Fruit fly (Drosophila melanogaster) whole organism, embryonic: Measurements from ENCODE around the gene Ssu72.

Source experiments
- Aef1 ChIP-seq: fragments of 200-800 bp; sonication (Bioruptor generic); IDR thresholded peaks from 3 replicates; pipeline ENCODE4 v1.3.6; 2022; ENCODE audit warnings: missing biosample characterization, missing genetic modification characterization
- Antp ChIP-seq: fragments of 200-800 bp; sonication (Bioruptor generic); optimal IDR thresholded peaks from 3 replicates; lab custom pipeline; 2016; ENCODE audit warnings: missing biosample characterization, missing genetic modification characterization
- Asciz ChIP-seq: fragments of 200-800 bp; sonication (Bioruptor generic); optimal IDR thresholded peaks from 2 replicates; lab custom pipeline; 2017; ENCODE audit warnings: missing biosample characterization, mild to moderate bottlenecking, missing genetic modification characterization, missing genetic modification reagents
- CG10209 ChIP-seq: fragments of 200-800 bp; sonication (Bioruptor generic); optimal IDR thresholded peaks from 3 replicates; lab custom pipeline; 2017; ENCODE audit warnings: missing biosample characterization, mild to moderate bottlenecking, missing genetic modification characterization, missing genetic modification reagents
- CG1024 ChIP-seq: fragments of 200-800 bp; sonication (Bioruptor generic); IDR thresholded peaks from 2 replicates; pipeline ENCODE4 v1.3.6; 2022; ENCODE audit warnings: missing biosample characterization, missing genetic modification characterization
- CG10366 ChIP-seq: fragments of 200-800 bp; sonication (Bioruptor generic); IDR thresholded peaks from 2 replicates; pipeline ENCODE4 v1.3.6; 2022; ENCODE audit warnings: missing biosample characterization, missing genetic modification characterization
- CG12391 ChIP-seq: fragments of 200-800 bp; sonication (Bioruptor generic); optimal IDR thresholded peaks from 3 replicates; lab custom pipeline; 2018; ENCODE audit warnings: missing biosample characterization, mild to moderate bottlenecking, missing genetic modification characterization, moderate library complexity
- CG13287 ChIP-seq: fragments of 200-800 bp; sonication (Bioruptor generic); IDR thresholded peaks from 2 replicates; pipeline ENCODE4 v1.3.6; 2022; ENCODE audit warnings: missing biosample characterization, missing genetic modification characterization; ENCODE audit not compliant: partially characterized antibody
- CG1529 ChIP-seq: fragments of 200-800 bp; sonication (Bioruptor generic); optimal IDR thresholded peaks from 3 replicates; lab custom pipeline; 2018; ENCODE audit warnings: missing biosample characterization, missing genetic modification characterization
- CG18476 ChIP-seq: fragments of 200-800 bp; sonication (Bioruptor generic); optimal IDR thresholded peaks from 2 replicates; lab custom pipeline; 2016; ENCODE audit warnings: missing biosample characterization, mild to moderate bottlenecking, missing genetic modification characterization
- CG2678 ChIP-seq: fragments of 200-800 bp; sonication (Bioruptor generic); optimal IDR thresholded peaks from 3 replicates; lab custom pipeline; 2019; ENCODE audit warnings: missing biosample characterization, mild to moderate bottlenecking, missing genetic modification characterization, moderate library complexity
- CG30020 ChIP-seq: fragments of 200-800 bp; optimal IDR thresholded peaks from 2 replicates; lab custom pipeline; 2019; ENCODE audit warnings: missing biosample characterization, mild to moderate bottlenecking, missing genetic modification characterization, moderate library complexity
- CG3065 ChIP-seq: fragments of 200-800 bp; sonication (Bioruptor generic); optimal IDR thresholded peaks from 2 replicates; lab custom pipeline; 2016; ENCODE audit warnings: missing biosample characterization, missing genetic modification characterization
- CG31441 ChIP-seq: fragments of 200-800 bp; sonication (Bioruptor generic); IDR thresholded peaks from 2 replicates; pipeline ENCODE4 v1.3.6; 2022; ENCODE audit warnings: missing biosample characterization, missing genetic modification characterization
- CG33557 ChIP-seq: fragments of 200-800 bp; sonication (Bioruptor generic); optimal IDR thresholded peaks from 2 replicates; lab custom pipeline; 2019; ENCODE audit warnings: missing biosample characterization, mild to moderate bottlenecking, missing genetic modification characterization, moderate library complexity
- CG3838 ChIP-seq: fragments of 200-800 bp; sonication (Bioruptor generic); optimal IDR thresholded peaks from 3 replicates; lab custom pipeline; 2016; ENCODE audit warnings: missing biosample characterization, missing genetic modification characterization
- CG42726 ChIP-seq: fragments of 200-800 bp; sonication (Bioruptor generic); IDR thresholded peaks from 2 replicates; pipeline ENCODE4 v1.3.6; 2022; ENCODE audit warnings: missing biosample characterization, missing genetic modification characterization; ENCODE audit not compliant: partially characterized antibody
- CG6254 ChIP-seq: fragments of 200-800 bp; sonication (Bioruptor generic); optimal IDR thresholded peaks from 3 replicates; lab custom pipeline; 2017; ENCODE audit warnings: mild to moderate bottlenecking, missing biosample characterization, missing genetic modification reagents, missing genetic modification characterization
- CG6689 ChIP-seq: fragments of 200-800 bp; sonication (Bioruptor generic); IDR thresholded peaks from 2 replicates; pipeline ENCODE4 v1.3.6; 2022; ENCODE audit warnings: missing biosample characterization, missing genetic modification characterization
- CG7928 ChIP-seq: fragments of 200-800 bp; sonication (Bioruptor generic); optimal IDR thresholded peaks from 2 replicates; lab custom pipeline; 2017; ENCODE audit warnings: missing biosample characterization, mild to moderate bottlenecking, missing genetic modification characterization
- CG7963 ChIP-seq: fragments of 200-800 bp; sonication (Bioruptor generic); IDR thresholded peaks from 3 replicates; pipeline ENCODE4 v1.3.6; 2022; ENCODE audit warnings: missing biosample characterization, missing genetic modification characterization; ENCODE audit not compliant: partially characterized antibody
- CG8388 ChIP-seq: fragments of 200-800 bp; sonication (Bioruptor generic); optimal IDR thresholded peaks from 2 replicates; lab custom pipeline; 2019; ENCODE audit warnings: missing biosample characterization, mild to moderate bottlenecking, missing genetic modification characterization, moderate library complexity
- CG9727 ChIP-seq: fragments of 200-800 bp; sonication (Bioruptor generic); optimal IDR thresholded peaks from 3 replicates; lab custom pipeline; 2017; ENCODE audit warnings: missing biosample characterization, mild to moderate bottlenecking, missing genetic modification characterization
- Deaf1 ChIP-seq: fragments of 200-800 bp; optimal IDR thresholded peaks from 3 replicates; lab custom pipeline; 2019; ENCODE audit warnings: missing biosample characterization, mild to moderate bottlenecking, missing genetic modification characterization, moderate library complexity
- Dip3 ChIP-seq: fragments of 200-800 bp; sonication (Bioruptor generic); optimal IDR thresholded peaks from 3 replicates; lab custom pipeline; 2016; ENCODE audit warnings: missing biosample characterization, missing genetic modification characterization
- E2f2 ChIP-seq: fragments of 200-800 bp; sonication (Bioruptor generic); IDR thresholded peaks from 2 replicates; pipeline ENCODE4 v1.3.6; 2022; ENCODE audit warnings: missing biosample characterization, missing genetic modification characterization
- Ets97D ChIP-seq: fragments of 200-800 bp; sonication (Bioruptor generic); optimal IDR thresholded peaks from 3 replicates; lab custom pipeline; 2016; ENCODE audit warnings: missing biosample characterization, missing genetic modification characterization
- Gsc ChIP-seq: fragments of 200-800 bp; sonication (Bioruptor generic); IDR thresholded peaks from 2 replicates; pipeline ENCODE4 v1.3.6; 2022; ENCODE audit warnings: missing biosample characterization, missing genetic modification characterization
- Hsf ChIP-seq: fragments of 200-800 bp; sonication (Bioruptor generic); optimal IDR thresholded peaks from 3 replicates; lab custom pipeline; 2016; ENCODE audit warnings: missing biosample characterization, missing genetic modification characterization
- Mes4 ChIP-seq: fragments of 200-800 bp; sonication (Bioruptor generic); optimal IDR thresholded peaks from 2 replicates; lab custom pipeline; 2016; ENCODE audit warnings: missing biosample characterization, missing genetic modification characterization
- Oaz ChIP-seq: fragments of 200-800 bp; sonication (Bioruptor generic); IDR thresholded peaks from 2 replicates; pipeline ENCODE4 v1.3.6; 2022; ENCODE audit warnings: missing biosample characterization, missing genetic modification characterization
- Oli ChIP-seq: fragments of 200-800 bp; sonication (Bioruptor generic); optimal IDR thresholded peaks from 2 replicates; lab custom pipeline; 2018; ENCODE audit warnings: missing biosample characterization, mild to moderate bottlenecking, missing genetic modification characterization, moderate library complexity
- ab ChIP-seq: fragments of 200-800 bp; sonication (Bioruptor generic); optimal IDR thresholded peaks from 2 replicates; lab custom pipeline; 2016; ENCODE audit warnings: missing biosample characterization, missing genetic modification characterization
- ap ChIP-seq: fragments of 200-800 bp; sonication (Bioruptor generic); IDR thresholded peaks from 2 replicates; pipeline ENCODE4 v1.3.6; 2022; ENCODE audit warnings: missing biosample characterization, missing genetic modification characterization
- ci ChIP-seq: fragments of 200-800 bp; sonication (Bioruptor generic); IDR thresholded peaks from 3 replicates; pipeline ENCODE4 v1.3.6; 2022; ENCODE audit warnings: missing biosample characterization, missing genetic modification characterization
- emc ChIP-seq: fragments of 200-800 bp; sonication (Bioruptor generic); optimal IDR thresholded peaks from 2 replicates; lab custom pipeline; 2016; ENCODE audit warnings: missing biosample characterization, missing genetic modification characterization
- ems ChIP-seq: fragments of 200-800 bp; sonication (Bioruptor generic); optimal IDR thresholded peaks from 3 replicates; lab custom pipeline; 2016; ENCODE audit warnings: missing biosample characterization, missing genetic modification characterization
- esg ChIP-seq: fragments of 200-800 bp; sonication (Bioruptor generic); conservative IDR thresholded peaks from 2 replicates; pipeline ENCODE4 v1.3.6; 2022; ENCODE audit warnings: missing biosample characterization, missing genetic modification characterization
- fu2 ChIP-seq: fragments of 200-800 bp; sonication (Bioruptor generic); optimal IDR thresholded peaks from 2 replicates; lab custom pipeline; 2016; ENCODE audit warnings: missing biosample characterization, missing genetic modification characterization
- her ChIP-seq: fragments of 200-800 bp; sonication (Bioruptor generic); optimal IDR thresholded peaks from 2 replicates; lab custom pipeline; 2016; ENCODE audit warnings: missing biosample characterization, missing genetic modification characterization
- hth ChIP-seq: fragments of >200 bp; optimal IDR thresholded peaks from 2 replicates; lab custom pipeline; 2017; ENCODE audit warnings: inconsistent platforms
- ken ChIP-seq: fragments of 200-800 bp; sonication (Bioruptor generic); IDR thresholded peaks from 3 replicates; pipeline ENCODE4 v1.3.6; 2022; ENCODE audit warnings: missing biosample characterization, missing genetic modification characterization
- p53 ChIP-seq: fragments of 200-800 bp; sonication (Bioruptor generic); optimal IDR thresholded peaks from 2 replicates; lab custom pipeline; 2016; ENCODE audit warnings: missing biosample characterization, missing genetic modification characterization
- peb ChIP-seq: fragments of 200-800 bp; sonication (Bioruptor generic); IDR thresholded peaks from 2 replicates; pipeline ENCODE4 v1.3.6; 2022; ENCODE audit warnings: missing biosample characterization, missing genetic modification characterization
- pita ChIP-seq: fragments of 200-800 bp; sonication (Bioruptor generic); optimal IDR thresholded peaks from 2 replicates; lab custom pipeline; 2017; ENCODE audit warnings: missing biosample characterization, mild to moderate bottlenecking, missing genetic modification characterization
- prd ChIP-seq, 3 experiments: fragments of >200 bp in 2 of 3; fragments of 200-800 bp in 1 of 3; sonication (Bioruptor generic) in 1 of 3; optimal IDR thresholded peaks in 2 of 3; IDR thresholded peaks in 1 of 3; 2 replicates in 2 of 3; 3 replicates in 1 of 3; pipeline versions ENCODE4 v1.3.6 to Lab custom; 2017 to 2022; ENCODE audit warnings: missing biosample characterization in 1 of 3, missing genetic modification characterization in 1 of 3
- stc ChIP-seq: fragments of 200-800 bp; sonication (Bioruptor generic); IDR thresholded peaks from 2 replicates; pipeline ENCODE4 v1.3.6; 2022; ENCODE audit warnings: missing biosample characterization, missing genetic modification characterization
- trh ChIP-seq: fragments of 200-800 bp; sonication (Bioruptor generic); optimal IDR thresholded peaks from 2 replicates; lab custom pipeline; 2016; ENCODE audit warnings: missing biosample characterization, missing genetic modification characterization
- z ChIP-seq: fragments of 200-800 bp; sonication (Bioruptor generic); IDR thresholded peaks from 3 replicates; pipeline ENCODE4 v1.3.6; 2022; ENCODE audit warnings: missing biosample characterization, missing genetic modification characterization
- zfh1 ChIP-seq: fragments of 200-800 bp; sonication (Bioruptor generic); IDR thresholded peaks from 3 replicates; pipeline ENCODE4 v1.3.6; 2022; ENCODE audit warnings: missing biosample characterization, missing genetic modification characterization

Gene Ssu72

DNA sequence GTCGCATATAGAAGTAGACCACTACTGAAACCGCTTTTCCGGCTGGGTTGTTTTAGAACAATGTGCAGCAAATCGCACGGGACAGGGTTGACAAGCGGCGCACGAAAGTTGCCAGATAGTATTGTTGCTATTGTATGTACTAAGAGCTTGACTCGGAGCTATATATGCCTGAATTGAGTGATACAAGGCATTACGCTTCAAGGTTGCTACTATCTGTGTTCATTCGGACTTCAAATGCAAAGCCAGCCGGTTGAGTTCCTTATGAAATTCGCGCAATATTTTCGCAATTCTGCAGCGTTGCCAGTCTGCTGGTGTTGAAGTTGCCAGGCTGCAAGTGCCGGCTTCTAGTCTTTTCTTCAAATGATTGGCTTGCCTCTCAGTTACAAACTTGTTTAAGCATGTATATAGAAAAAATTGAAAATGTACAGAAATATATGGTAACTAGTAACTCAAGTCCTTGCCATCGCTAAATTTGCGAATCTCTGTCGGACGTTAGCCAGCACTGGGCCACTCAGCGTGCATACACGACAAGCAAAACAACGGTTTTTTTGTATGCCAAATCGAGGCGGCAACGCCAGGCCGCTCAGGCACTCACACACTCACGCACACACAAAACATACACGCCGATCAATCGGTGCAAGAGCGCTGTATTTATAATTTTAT, 12.5 kb upstream of the Ssu72 start, which contains the start of the genes Ranbp21 and Elys (continued):
- no peak for TF ChIP-seq CG3065 (GFP tag; lab: Kevin White, UChicago)
- no peak for TF ChIP-seq CG6254 (GFP tag; lab: Kevin White, UChicago)
- peak; percentile 61 for TF ChIP-seq E2f2 (GFP tag; lab: Robert Waterston, UW)
- peak; percentile 55 for TF ChIP-seq CG10366 (GFP tag; lab: Robert Waterston, UW)
- no peak for TF ChIP-seq CG3838
- no peak for TF ChIP-seq Gsc
- peak; percentile 35 for TF ChIP-seq p53
- no peak for TF ChIP-seq ab (GFP tag; lab: Kevin White, UChicago)
- peak; percentile 56; the same call in 1 of the 3 replicates for TF ChIP-seq ci
- TF ChIP-seq Aef1 = peak; percentile 55
- TF ChIP-seq Hsf (GFP tag; lab: Kevin White, UChicago) = peak; percentile 69
- TF ChIP-seq ken = peak; percentile 72; the same call in 2 of the 3 replicates
- TF ChIP-seq CG8388 = peak; percentile 20
- peak; percentile 27 for TF ChIP-seq CG30020 (tag; lab: Kevin White, UChicago)
- TF ChIP-seq CG31441 (GFP tag; lab: Robert Waterston, UW) = no peak
- TF ChIP-seq Ets97D (GFP tag; lab: Kevin White, UChicago) = peak; percentile 62
- TF ChIP-seq CG1024 = peak; percentile 31; the same call in 1 of the 2 replicates
- TF ChIP-seq CG33557 (GFP tag; lab: Kevin White, UChicago) = peak; percentile 7
- TF ChIP-seq pita = no peak
- TF ChIP-seq trh (GFP tag; lab: Kevin White, UChicago) = no peak
- TF ChIP-seq CG18476 (GFP tag; lab: Kevin White, UChicago) = peak; percentile 22
- TF ChIP-seq CG42726 (GFP tag; lab: Robert Waterston, UW) = no peak
- TF ChIP-seq CG2678 (tag; lab: Kevin White, UChicago) = no peak
- TF ChIP-seq stc (GFP tag; lab: Robert Waterston, UW) = peak; percentile 47; the same call in 1 of the 2 replicates
- TF ChIP-seq CG12391 (tag; lab: Kevin White, UChicago) = peak; percentile 50
- peak; percentile 47; the same call in 1 of the 2 replicates for TF ChIP-seq esg (GFP tag; lab: Robert Waterston, UW)
- peak; percentile 59 for TF ChIP-seq CG9727 (GFP tag; lab: Kevin White, UChicago)
- peak; percentile 65 for TF ChIP-seq fu2 (GFP tag; lab: Kevin White, UChicago)
- no peak for TF ChIP-seq emc (GFP tag; lab: Kevin White, UChicago)
- TF ChIP-seq CG7963 (GFP tag; lab: Robert Waterston, UW) = no peak
- TF ChIP-seq zfh1 (GFP tag; lab: Robert Waterston, UW) = peak; percentile 66; the same call in 2 of the 3 replicates
- no peak for TF ChIP-seq CG1529
- peak; percentile 55 for TF ChIP-seq CG13287 (GFP tag; lab: Robert Waterston, UW)
- TF ChIP-seq Dip3 (GFP tag; lab: Kevin White, UChicago) = peak; percentile 73
- no peak for TF ChIP-seq Asciz (GFP tag; lab: Kevin White, UChicago)
- peak; percentile 14 for TF ChIP-seq her
- no peak for TF ChIP-seq peb (GFP tag; lab: Robert Waterston, UW)
- TF ChIP-seq Antp (GFP tag; lab: Kevin White, UChicago) = peak; percentile 72
- TF ChIP-seq prd (optimal IDR thresholded peaks at IDR 0.05; lab: Kevin White, UChicago) = no peak
- TF ChIP-seq prd (GFP tag; IDR thresholded peaks at IDR 0.05; lab: Robert Waterston, UW) = peak; percentile 75
- no peak for TF ChIP-seq Oli (tag; lab: Kevin White, UChicago)
- no peak for TF ChIP-seq Oaz (GFP tag; lab: Robert Waterston, UW)
- TF ChIP-seq Mes4 (GFP tag; lab: Kevin White, UChicago) = peak; percentile 61
- TF ChIP-seq Deaf1 (tag; lab: Kevin White, UChicago) = no peak
- TF ChIP-seq CG7928 = no peak
- TF ChIP-seq CG6689 (GFP tag; lab: Robert Waterston, UW) = peak; percentile 67
- no peak; the same call in 1 of the 2 replicates for TF ChIP-seq ap (GFP tag; lab: Robert Waterston, UW)
- no peak for TF ChIP-seq z (GFP tag; lab: Robert Waterston, UW)
- peak; percentile 38 for TF ChIP-seq CG10209 (GFP tag; lab: Kevin White, UChicago)
- no peak for TF ChIP-seq hth (lab: Kevin White, UChicago)
- peak; percentile 61 for TF ChIP-seq ems (GFP tag; lab: Kevin White, UChicago)
